Fruit fly (Drosophila melanogaster) whole organism, wandering third instar larva: ENCODE results near the gene CG15877.
A peak's percentile ranks its signal among the peaks of the same experiment; 100 is the strongest.

Source experiments
- Abd-B ChIP-seq: fragments of >200 bp; optimal IDR thresholded peaks from 2 replicates; lab custom pipeline; 2017; ENCODE audit warnings: missing biosample characterization, missing genetic modification characterization
- CG32264 ChIP-seq: fragments of 200-800 bp; sonication (Bioruptor generic); optimal IDR thresholded peaks from 2 replicates; lab custom pipeline; 2016; ENCODE audit warnings: missing biosample characterization, missing genetic modification characterization
- CG9705 ChIP-seq: fragments of 200-800 bp; sonication (Bioruptor generic); optimal IDR thresholded peaks from 2 replicates; lab custom pipeline; 2018; ENCODE audit warnings: missing biosample characterization, mild to moderate bottlenecking, missing genetic modification characterization
- CrebA ChIP-seq: fragments of 200-800 bp; sonication (Bioruptor generic); optimal IDR thresholded peaks from 2 replicates; lab custom pipeline; 2016; ENCODE audit warnings: missing biosample characterization, mild to moderate bottlenecking, missing genetic modification characterization, borderline replicate concordance
- Dfd ChIP-seq: fragments of >200 bp; optimal IDR thresholded peaks from 2 replicates; lab custom pipeline; 2017; ENCODE audit warnings: missing biosample characterization, missing genetic modification characterization
- Dif ChIP-seq: fragments of 200-275, 200-300 bp; sonication (Bioruptor generic); optimal IDR thresholded peaks from 2 replicates; lab custom pipeline; 2018; ENCODE audit warnings: missing biosample characterization, missing genetic modification characterization; ENCODE audit not compliant: partially characterized antibody
- GATAd ChIP-seq: sonication (Bioruptor generic); optimal IDR thresholded peaks from 2 replicates; lab custom pipeline; 2016; ENCODE audit warnings: missing biosample characterization, missing genetic modification characterization
- HLH106 ChIP-seq: fragments of 200-800 bp; optimal IDR thresholded peaks from 3 replicates; lab custom pipeline; 2019; ENCODE audit warnings: missing biosample characterization, mild to moderate bottlenecking, missing genetic modification characterization, moderate library complexity
- Hnf4 ChIP-seq: fragments of 200-800 bp; sonication (Bioruptor generic); optimal IDR thresholded peaks from 2 replicates; lab custom pipeline; 2016; ENCODE audit warnings: missing biosample characterization, mild to moderate bottlenecking, missing genetic modification characterization
- Hr78 ChIP-seq: fragments of >200 bp; optimal IDR thresholded peaks from 2 replicates; lab custom pipeline; 2017; ENCODE audit warnings: missing biosample characterization, missing genetic modification characterization
- Hr83 ChIP-seq: fragments of 200-300 bp; sonication (Bioruptor generic); optimal IDR thresholded peaks from 2 replicates; lab custom pipeline; 2016; ENCODE audit warnings: missing biosample characterization, mild to moderate bottlenecking, missing genetic modification characterization, moderate library complexity; ENCODE audit not compliant: poor library complexity, severe bottlenecking
- Jra ChIP-seq: sonication (Bioruptor generic); optimal IDR thresholded peaks from 2 replicates; lab custom pipeline; 2016; ENCODE audit warnings: missing biosample characterization, missing genetic modification characterization
- Mio ChIP-seq: sonication (Bioruptor generic); optimal IDR thresholded peaks from 2 replicates; lab custom pipeline; 2016; ENCODE audit warnings: missing biosample characterization, missing genetic modification characterization
- Myc ChIP-seq: fragments of >200 bp; optimal IDR thresholded peaks from 2 replicates; lab custom pipeline; 2017
- N ChIP-seq: fragments of >200 bp; optimal IDR thresholded peaks from 2 replicates; lab custom pipeline; 2018; ENCODE audit warnings: missing biosample characterization, missing external identifiers, missing genetic modification characterization
- OdsH ChIP-seq: fragments of 200-800 bp; sonication (Bioruptor generic); optimal IDR thresholded peaks from 2 replicates; lab custom pipeline; 2016; ENCODE audit warnings: missing biosample characterization, mild to moderate bottlenecking, missing genetic modification characterization
- Rel ChIP-seq, 2 experiments: fragments of 200-800 bp; sonication (Bioruptor generic) in 1 of 2; optimal IDR thresholded peaks; 2 replicates in 1 of 2; 3 replicates in 1 of 2; lab custom pipeline; 2016 to 2019; ENCODE audit warnings: mild to moderate bottlenecking in 2 of 2, missing biosample characterization in 2 of 2, missing genetic modification characterization in 2 of 2, moderate library complexity in 1 of 2
- Sp1 ChIP-seq: fragments of 200-800 bp; sonication (Bioruptor generic); optimal IDR thresholded peaks from 3 replicates; lab custom pipeline; 2019; ENCODE audit warnings: missing biosample characterization, mild to moderate bottlenecking, missing genetic modification characterization, moderate library complexity
- Vsx2 ChIP-seq: fragments of 200-300, 225-300 bp; sonication (Bioruptor generic); optimal IDR thresholded peaks from 2 replicates; lab custom pipeline; 2018; ENCODE audit warnings: missing biosample characterization, missing genetic modification characterization; ENCODE audit not compliant: partially characterized antibody
- br ChIP-seq: fragments of 200-800 bp; sonication (Bioruptor generic); optimal IDR thresholded peaks from 2 replicates; lab custom pipeline; 2016; ENCODE audit warnings: missing biosample characterization, missing genetic modification characterization
- brk ChIP-seq: fragments of 200-800 bp; sonication (Bioruptor generic); optimal IDR thresholded peaks from 2 replicates; lab custom pipeline; 2016; ENCODE audit warnings: missing biosample characterization, mild to moderate bottlenecking, missing genetic modification characterization
- dl ChIP-seq, 2 experiments: fragments of 175-275, 200-275 bp in 1 of 2; fragments of 200-275 bp in 1 of 2; sonication (Bioruptor generic); optimal IDR thresholded peaks; lab custom pipeline; 2018; ENCODE audit warnings: mild to moderate bottlenecking in 2 of 2, missing biosample characterization in 2 of 2, missing genetic modification characterization in 2 of 2, moderate library complexity in 2 of 2; ENCODE audit not compliant: partially characterized antibody in 2 of 2, insufficient read depth in 1 of 2
- dmrt93B ChIP-seq: fragments of 200-800 bp; sonication (Bioruptor generic); optimal IDR thresholded peaks from 2 replicates; lab custom pipeline; 2018; ENCODE audit warnings: missing biosample characterization, mild to moderate bottlenecking, missing genetic modification characterization
- dsf ChIP-seq: sonication (Bioruptor generic); optimal IDR thresholded peaks from 2 replicates; lab custom pipeline; 2016; ENCODE audit warnings: missing biosample characterization, missing genetic modification characterization, borderline replicate concordance
- ey ChIP-seq: fragments of 200-800 bp; sonication (Bioruptor generic); optimal IDR thresholded peaks from 2 replicates; lab custom pipeline; 2016; ENCODE audit warnings: missing biosample characterization, missing genetic modification characterization
- foxo ChIP-seq, 2 experiments: fragments of 200-800 bp; sonication (Bioruptor generic); optimal IDR thresholded peaks; 2 replicates in 1 of 2; 3 replicates in 1 of 2; lab custom pipeline; 2016 to 2017; ENCODE audit warnings: missing biosample characterization in 2 of 2, missing genetic modification characterization in 2 of 2
- fru ChIP-seq: fragments of 200-800 bp; sonication (Bioruptor generic); optimal IDR thresholded peaks from 3 replicates; lab custom pipeline; 2016; ENCODE audit warnings: missing biosample characterization, mild to moderate bottlenecking, missing genetic modification characterization
- h ChIP-seq: fragments of 200-800 bp; sonication (Bioruptor generic); optimal IDR thresholded peaks from 3 replicates; lab custom pipeline; 2016; ENCODE audit warnings: missing biosample characterization, mild to moderate bottlenecking, missing genetic modification characterization
- jim ChIP-seq: fragments of 175-275, 200-325 bp; sonication (Bioruptor generic); optimal IDR thresholded peaks from 2 replicates; lab custom pipeline; 2016; ENCODE audit warnings: missing biosample characterization, mild to moderate bottlenecking, missing genetic modification characterization
- lola ChIP-seq: fragments of >200 bp; optimal IDR thresholded peaks from 2 replicates; lab custom pipeline; 2017; ENCODE audit warnings: missing biosample characterization, missing genetic modification characterization
- pan ChIP-seq: fragments of >200 bp; optimal IDR thresholded peaks from 2 replicates; lab custom pipeline; 2017
- psq ChIP-seq: fragments of 200-800 bp; sonication (Bioruptor generic); optimal IDR thresholded peaks from 3 replicates; lab custom pipeline; 2017; ENCODE audit warnings: missing biosample characterization, mild to moderate bottlenecking, missing genetic modification characterization, moderate library complexity
- rgr ChIP-seq: fragments of 200-800 bp; sonication (Bioruptor generic); optimal IDR thresholded peaks from 3 replicates; lab custom pipeline; 2016; ENCODE audit warnings: missing biosample characterization, mild to moderate bottlenecking, missing genetic modification characterization
- sage ChIP-seq: fragments of 200-800 bp; sonication (Bioruptor generic); optimal IDR thresholded peaks from 2 replicates; lab custom pipeline; 2016; ENCODE audit warnings: missing biosample characterization, mild to moderate bottlenecking, missing genetic modification characterization
- sv ChIP-seq: fragments of 200-800 bp; sonication (Bioruptor generic); optimal IDR thresholded peaks from 3 replicates; lab custom pipeline; 2016; ENCODE audit warnings: missing biosample characterization, missing genetic modification characterization
- tai ChIP-seq: sonication (Bioruptor generic); optimal IDR thresholded peaks from 2 replicates; lab custom pipeline; 2016; ENCODE audit warnings: missing biosample characterization, missing genetic modification characterization
- usp ChIP-seq: fragments of >200 bp; optimal IDR thresholded peaks from 2 replicates; lab custom pipeline; 2017; ENCODE audit warnings: missing biosample characterization, missing genetic modification characterization
- woc ChIP-seq: sonication (Bioruptor generic); optimal IDR thresholded peaks from 2 replicates; lab custom pipeline; 2016; ENCODE audit warnings: missing biosample characterization, mild to moderate bottlenecking, missing genetic modification characterization

CG15877 gene

DNA sequence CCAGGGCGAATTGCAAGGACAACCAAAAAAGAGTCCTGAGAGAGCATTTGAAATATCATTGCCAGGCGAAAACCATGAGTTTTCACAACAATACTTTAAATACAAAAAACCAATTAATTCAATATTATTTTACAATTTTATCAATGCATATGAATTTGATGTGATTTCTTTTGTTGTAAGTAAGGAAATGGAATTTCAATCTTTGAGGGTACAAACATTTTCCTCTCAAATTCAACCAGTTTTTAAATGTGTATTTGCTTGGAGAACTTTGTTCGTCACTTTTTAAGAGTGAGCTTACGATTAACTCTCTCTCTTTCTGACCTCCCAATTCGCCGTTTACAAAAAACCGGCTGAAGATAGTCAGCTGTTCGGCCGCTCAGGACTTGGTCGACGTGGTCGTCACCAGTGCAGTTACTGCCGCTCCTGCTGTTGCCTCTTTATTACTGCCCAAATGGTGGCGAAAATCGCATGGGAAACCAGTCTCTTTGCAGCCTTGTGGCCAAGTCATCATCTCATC, 34.3 kb upstream of the CG15877 start:
- TF ChIP-seq rgr (GFP tag; lab: Kevin White, UChicago) (peak; percentile 71), Myc (lab: Kevin White, UChicago) (no peak), ey (GFP tag; lab: Kevin White, UChicago) (peak; percentile 52), h (GFP tag; lab: Kevin White, UChicago) (peak; percentile 90), Jra (GFP tag; lab: Kevin White, UChicago) (no peak), usp (no peak), Hr78 (GFP tag; lab: Kevin White, UChicago) (no peak), brk (GFP tag; lab: Kevin White, UChicago) (peak; percentile 67), br (GFP tag; lab: Kevin White, UChicago) (peak; percentile 45), pan (lab: Kevin White, UChicago) (no peak), OdsH (GFP tag; lab: Kevin White, UChicago) (peak; percentile 74), Rel (GFP tag; optimal IDR thresholded peaks at IDR 0.05; lab: Kevin White, UChicago) (no peak), Rel (tag; optimal IDR thresholded peaks at IDR 0.05; lab: Kevin White, UChicago) (no peak), dsf (GFP tag; lab: Kevin White, UChicago) (no peak), Vsx2 (GFP tag; lab: Kevin White, UChicago) (no peak), GATAd (GFP tag; lab: Kevin White, UChicago) (no peak), fru (GFP tag; lab: Kevin White, UChicago) (peak; percentile 99), woc (GFP tag; lab: Kevin White, UChicago) (peak; percentile 56), Dfd (no peak), Abd-B (GFP tag; lab: Kevin White, UChicago) (no peak), Hr83 (GFP tag; lab: Kevin White, UChicago) (no peak), Sp1 (GFP tag; lab: Kevin White, UChicago) (peak; percentile 66), sage (GFP tag; lab: Kevin White, UChicago) (peak; percentile 45), lola (GFP tag; lab: Kevin White, UChicago) (no peak), jim (GFP tag; lab: Kevin White, UChicago) (no peak), foxo (GFP tag; optimal IDR thresholded peaks at IDR 0.05; lab: Kevin White, UChicago) (peak in 1 of 2 experiments; percentile 79), CG9705 (GFP tag; lab: Kevin White, UChicago) (no peak), HLH106 (peak; percentile 61), psq (GFP tag; lab: Kevin White, UChicago) (peak; percentile 57), dmrt93B (GFP tag; lab: Kevin White, UChicago) (peak; percentile 17), CrebA (GFP tag; lab: Kevin White, UChicago) (no peak), dl (GFP tag; optimal IDR thresholded peaks at IDR 0.05; lab: Kevin White, UChicago; ENCODE audit: insufficient read depth in 1 of 2, partially characterized antibody in 2 of 2) (peak in 1 of 2 experiments; percentile 54), tai (no peak), N (GFP tag; lab: Kevin White, UChicago) (no peak), sv (no peak), CG32264 (GFP tag; lab: Kevin White, UChicago) (no peak), Mio (no peak), Hnf4 (GFP tag; lab: Kevin White, UChicago) (peak; percentile 17), Dif (GFP tag; lab: Kevin White, UChicago) (no peak)

DNA sequence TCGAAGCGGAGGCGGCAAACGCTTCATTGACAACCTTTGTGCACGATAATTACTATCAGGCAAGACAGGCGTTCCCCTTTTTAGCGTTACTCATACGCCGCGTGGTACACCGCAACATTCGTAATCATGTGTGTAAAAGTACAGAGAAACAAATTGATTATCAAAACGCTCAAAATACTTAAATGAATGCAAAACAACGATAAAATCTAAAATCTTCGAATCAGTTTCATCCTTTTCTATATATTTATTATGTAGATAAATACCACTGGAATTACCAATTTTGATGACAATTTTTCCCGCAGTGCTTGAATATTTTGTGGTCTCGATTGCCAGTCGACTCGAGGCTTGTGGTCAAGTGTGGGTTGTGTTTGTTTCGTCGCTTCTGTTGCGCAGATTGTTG, 33.5 kb upstream of the CG15877 start:
- TF ChIP-seq rgr (GFP tag; lab: Kevin White, UChicago): no peak
- peak; percentile 15 for TF ChIP-seq OdsH (GFP tag; lab: Kevin White, UChicago)
- TF ChIP-seq h (GFP tag; lab: Kevin White, UChicago): peak; percentile 51
- TF ChIP-seq foxo (GFP tag; optimal IDR thresholded peaks at IDR 0.05; lab: Kevin White, UChicago): peak in 1 of 2 experiments; percentile 31
